Fruit fly (Drosophila melanogaster) whole organism, embryonic: ENCODE measurements around the gene ZnT86D.

Source experiments
- Ada2b ChIP-seq: fragments of 200-800 bp; sonication (Bioruptor generic); IDR thresholded peaks from 2 replicates; pipeline ENCODE4 v1.3.6; 2022; ENCODE audit warnings: missing biosample characterization, missing genetic modification characterization
- Antp ChIP-seq: fragments of 200-800 bp; sonication (Bioruptor generic); optimal IDR thresholded peaks from 3 replicates; lab custom pipeline; 2016; ENCODE audit warnings: missing biosample characterization, missing genetic modification characterization
- Atf-2 ChIP-seq: fragments of 200-800 bp; sonication (Bioruptor generic); optimal IDR thresholded peaks from 2 replicates; lab custom pipeline; 2016; ENCODE audit warnings: missing biosample characterization, missing genetic modification characterization
- Atf6 ChIP-seq: fragments of 200-800 bp; sonication (Bioruptor generic); IDR thresholded peaks from 2 replicates; pipeline ENCODE4 v1.3.6; 2022; ENCODE audit warnings: missing biosample characterization, missing genetic modification characterization
- Awh ChIP-seq: fragments of 200-800 bp; sonication (Bioruptor generic); IDR thresholded peaks from 2 replicates; pipeline ENCODE4, ENCODE4 v1.3.6; 2022; ENCODE audit warnings: missing biosample characterization, missing genetic modification characterization
- CG10462 ChIP-seq: fragments of 200-800 bp; sonication (Bioruptor generic); optimal IDR thresholded peaks from 2 replicates; lab custom pipeline; 2016; ENCODE audit warnings: missing biosample characterization, missing genetic modification characterization
- CG12104 ChIP-seq: fragments of 200-800 bp; sonication (Bioruptor generic); optimal IDR thresholded peaks from 3 replicates; lab custom pipeline; 2016; ENCODE audit warnings: missing biosample characterization, missing genetic modification characterization
- CG14441 ChIP-seq: fragments of 200-800 bp; sonication (Bioruptor generic); IDR thresholded peaks from 2 replicates; pipeline ENCODE4 v1.3.6; 2022; ENCODE audit warnings: missing biosample characterization, missing genetic modification characterization
- CG15269 ChIP-seq: fragments of 200-800 bp; sonication (Bioruptor generic); optimal IDR thresholded peaks from 2 replicates; lab custom pipeline; 2018; ENCODE audit warnings: missing biosample characterization, mild to moderate bottlenecking, missing genetic modification characterization, moderate library complexity
- CG18262 ChIP-seq: fragments of 200-800 bp; optimal IDR thresholded peaks from 3 replicates; lab custom pipeline; 2019; ENCODE audit warnings: missing biosample characterization, mild to moderate bottlenecking, missing genetic modification characterization, moderate library complexity
- CG2120 ChIP-seq: fragments of 200-800 bp; sonication (Bioruptor generic); optimal IDR thresholded peaks from 3 replicates; lab custom pipeline; 2016; ENCODE audit warnings: missing biosample characterization, missing genetic modification characterization
- CG2889 ChIP-seq: fragments of 200-800 bp; sonication (Bioruptor generic); IDR thresholded peaks from 3 replicates; pipeline ENCODE4 v1.3.6; 2022; ENCODE audit warnings: missing biosample characterization, missing genetic modification characterization
- CG3281 ChIP-seq: fragments of 200-800 bp; sonication (Bioruptor generic); optimal IDR thresholded peaks from 3 replicates; lab custom pipeline; 2017; ENCODE audit warnings: missing biosample characterization, mild to moderate bottlenecking, missing genetic modification characterization
- CG4360 ChIP-seq: fragments of 200-800 bp; sonication (Bioruptor generic); IDR thresholded peaks from 2 replicates; pipeline ENCODE4 v1.3.6; 2022; ENCODE audit warnings: missing biosample characterization, missing genetic modification characterization
- CG43689 ChIP-seq: fragments of 200-800 bp; sonication (Bioruptor generic); IDR thresholded peaks from 2 replicates; pipeline ENCODE4 v1.3.6; 2022; ENCODE audit warnings: missing biosample characterization, missing genetic modification characterization
- CG4730 ChIP-seq: fragments of 200-800 bp; sonication (Bioruptor generic); IDR thresholded peaks from 2 replicates; pipeline ENCODE4 v1.3.6; 2022; ENCODE audit warnings: missing biosample characterization, missing genetic modification characterization
- CG6175 ChIP-seq: fragments of 200-800 bp; sonication (Bioruptor generic); IDR thresholded peaks from 3 replicates; pipeline ENCODE4 v1.3.6; 2022; ENCODE audit warnings: missing biosample characterization, missing genetic modification characterization
- CG7357 ChIP-seq: fragments of 200-800 bp; sonication (Bioruptor generic); IDR thresholded peaks from 3 replicates; pipeline ENCODE4 v1.3.6; 2022; ENCODE audit warnings: missing biosample characterization, missing genetic modification characterization
- CG7745 ChIP-seq: fragments of 200-800 bp; sonication (Bioruptor generic); optimal IDR thresholded peaks from 2 replicates; lab custom pipeline; 2018; ENCODE audit warnings: missing biosample characterization, mild to moderate bottlenecking, missing genetic modification characterization, moderate library complexity
- CHES-1-like ChIP-seq: fragments of 200-800 bp; sonication (Bioruptor generic); optimal IDR thresholded peaks from 2 replicates; lab custom pipeline; 2016; ENCODE audit warnings: missing biosample characterization, missing genetic modification characterization
- CTCF ChIP-seq: fragments of 200-800 bp; sonication (Bioruptor generic); optimal IDR thresholded peaks from 2 replicates; lab custom pipeline; 2017; ENCODE audit warnings: missing biosample characterization, mild to moderate bottlenecking, missing genetic modification characterization, moderate library complexity
- Deaf1 ChIP-seq: fragments of 200-800 bp; optimal IDR thresholded peaks from 3 replicates; lab custom pipeline; 2019; ENCODE audit warnings: missing biosample characterization, mild to moderate bottlenecking, missing genetic modification characterization, moderate library complexity
- Dfd ChIP-seq, 2 experiments: fragments of >200 bp; optimal IDR thresholded peaks; 2 replicates each; lab custom pipeline; 2017; ENCODE audit warnings: missing biosample characterization in 2 of 2, missing genetic modification characterization in 2 of 2
- Hand ChIP-seq: fragments of 200-800 bp; sonication (Bioruptor generic); optimal IDR thresholded peaks from 2 replicates; lab custom pipeline; 2017; ENCODE audit warnings: mild to moderate bottlenecking, missing biosample characterization, missing genetic modification reagents, missing genetic modification characterization
- Hr3 ChIP-seq: fragments of 200-800 bp; sonication (Bioruptor generic); optimal IDR thresholded peaks from 3 replicates; lab custom pipeline; 2016; ENCODE audit warnings: missing biosample characterization, missing genetic modification characterization
- Hr51 ChIP-seq, 2 experiments: fragments of 200-800 bp; sonication (Bioruptor generic); optimal IDR thresholded peaks; 2 replicates in 1 of 2; 3 replicates in 1 of 2; lab custom pipeline; 2016 to 2018; ENCODE audit warnings: missing biosample characterization in 2 of 2, missing genetic modification characterization in 2 of 2, mild to moderate bottlenecking in 1 of 2, moderate library complexity in 1 of 2
- Mrtf ChIP-seq: fragments of 200-800 bp; sonication (Bioruptor generic); IDR thresholded peaks from 3 replicates; pipeline ENCODE4 v1.3.6; 2022; ENCODE audit warnings: missing biosample characterization, missing genetic modification characterization
- NC2α ChIP-seq: fragments of 200-800 bp; sonication (Bioruptor generic); optimal IDR thresholded peaks from 2 replicates; lab custom pipeline; 2016; ENCODE audit warnings: missing biosample characterization, missing genetic modification characterization
- NFAT ChIP-seq: fragments of 200-800 bp; sonication (Bioruptor generic); IDR thresholded peaks from 2 replicates; pipeline ENCODE4 v1.3.6; 2022; ENCODE audit warnings: missing biosample characterization, missing genetic modification characterization
- Six4 ChIP-seq: fragments of 200-800 bp; sonication (Bioruptor generic); optimal IDR thresholded peaks from 2 replicates; lab custom pipeline; 2016; ENCODE audit warnings: missing biosample characterization, missing genetic modification characterization
- Stat92E ChIP-seq, 3 experiments: fragments of >200 bp in 2 of 3; fragments of 200-800 bp in 1 of 3; sonication (Bioruptor generic) in 1 of 3; optimal IDR thresholded peaks; 2 replicates each; lab custom pipeline; 2017 to 2019; ENCODE audit warnings: missing biosample characterization in 3 of 3, missing genetic modification characterization in 3 of 3, mild to moderate bottlenecking in 1 of 3, moderate library complexity in 1 of 3
- Tbp ChIP-seq: fragments of >200 bp; optimal IDR thresholded peaks from 2 replicates; lab custom pipeline; 2018; ENCODE audit warnings: missing biosample characterization, missing genetic modification characterization
- amos ChIP-seq: fragments of 200-800 bp; sonication (Bioruptor generic); IDR thresholded peaks from 2 replicates; pipeline ENCODE4 v1.3.6; 2022; ENCODE audit warnings: missing biosample characterization, missing genetic modification characterization; ENCODE audit not compliant: partially characterized antibody
- ara ChIP-seq: fragments of 200-800 bp; sonication (Bioruptor generic); IDR thresholded peaks from 2 replicates; pipeline ENCODE4 v1.3.6; 2022; ENCODE audit warnings: missing biosample characterization, missing genetic modification characterization
- crol ChIP-seq: fragments of 200-800 bp; sonication (Bioruptor generic); IDR thresholded peaks from 2 replicates; pipeline ENCODE4 v1.3.6; 2022; ENCODE audit warnings: missing biosample characterization, missing genetic modification characterization
- crp ChIP-seq, 2 experiments: fragments of 200-800 bp; sonication (Bioruptor generic); optimal IDR thresholded peaks; 2 replicates in 1 of 2; 3 replicates in 1 of 2; lab custom pipeline; 2017; ENCODE audit warnings: missing biosample characterization in 2 of 2, missing genetic modification characterization in 2 of 2, mild to moderate bottlenecking in 1 of 2, moderate library complexity in 1 of 2
- dmrt99B ChIP-seq: fragments of 200-800 bp; sonication (Bioruptor generic); optimal IDR thresholded peaks from 2 replicates; lab custom pipeline; 2018; ENCODE audit warnings: missing biosample characterization, mild to moderate bottlenecking, missing genetic modification characterization, moderate library complexity
- dysf ChIP-seq: fragments of 200-800 bp; sonication (Bioruptor generic); IDR thresholded peaks from 3 replicates; pipeline ENCODE4 v1.3.6; 2022; ENCODE audit warnings: missing biosample characterization, missing genetic modification characterization
- ems ChIP-seq: fragments of 200-800 bp; sonication (Bioruptor generic); optimal IDR thresholded peaks from 3 replicates; lab custom pipeline; 2016; ENCODE audit warnings: missing biosample characterization, missing genetic modification characterization
- fd3F ChIP-seq: fragments of 200-800 bp; sonication (Bioruptor generic); optimal IDR thresholded peaks from 2 replicates; lab custom pipeline; 2018; ENCODE audit warnings: missing biosample characterization, mild to moderate bottlenecking, missing genetic modification characterization, moderate library complexity
- grn ChIP-seq: fragments of 200-800 bp; sonication (Bioruptor generic); optimal IDR thresholded peaks from 3 replicates; lab custom pipeline; 2017; ENCODE audit warnings: missing biosample characterization, missing genetic modification characterization
- gsb ChIP-seq: fragments of 200-800 bp; sonication (Bioruptor generic); IDR thresholded peaks from 2 replicates; pipeline ENCODE4 v1.3.6; 2022; ENCODE audit warnings: missing biosample characterization, missing genetic modification characterization
- kah ChIP-seq: fragments of 200-800 bp; sonication (Bioruptor generic); optimal IDR thresholded peaks from 2 replicates; lab custom pipeline; 2018; ENCODE audit warnings: missing biosample characterization, mild to moderate bottlenecking, missing genetic modification characterization
- lmd ChIP-seq: fragments of 200-800 bp; sonication (Bioruptor generic); IDR thresholded peaks from 2 replicates; pipeline ENCODE4 v1.3.6; 2022; ENCODE audit warnings: missing biosample characterization, missing genetic modification characterization
- mld ChIP-seq: fragments of 200-800 bp; sonication (Bioruptor generic); IDR thresholded peaks from 3 replicates; pipeline ENCODE4 v1.3.6; 2022; ENCODE audit warnings: missing biosample characterization, missing genetic modification characterization; ENCODE audit not compliant: partially characterized antibody
- oc ChIP-seq: fragments of 200-800 bp; sonication (Bioruptor generic); optimal IDR thresholded peaks from 2 replicates; lab custom pipeline; 2018; ENCODE audit warnings: missing biosample characterization, mild to moderate bottlenecking, missing genetic modification characterization, moderate library complexity
- otp ChIP-seq: fragments of 200-800 bp; sonication (Bioruptor generic); IDR thresholded peaks from 3 replicates; pipeline ENCODE4, ENCODE4 v1.3.6; 2022; ENCODE audit warnings: missing biosample characterization, missing genetic modification characterization
- pnt ChIP-seq: fragments of 200-800 bp; sonication (Bioruptor generic); optimal IDR thresholded peaks from 3 replicates; lab custom pipeline; 2016; ENCODE audit warnings: missing biosample characterization, missing genetic modification characterization
- salm ChIP-seq: fragments of 200-800 bp; sonication (Bioruptor generic); optimal IDR thresholded peaks from 2 replicates; lab custom pipeline; 2018; ENCODE audit warnings: missing biosample characterization, mild to moderate bottlenecking, missing genetic modification characterization
- slou ChIP-seq: fragments of 200-800 bp; sonication (Bioruptor generic); optimal IDR thresholded peaks from 3 replicates; lab custom pipeline; 2016; ENCODE audit warnings: missing biosample characterization, missing genetic modification characterization
- ssp ChIP-seq: fragments of 200-800 bp; sonication (Bioruptor generic); IDR thresholded peaks from 2 replicates; pipeline ENCODE4 v1.3.6; 2022; ENCODE audit warnings: missing biosample characterization, missing genetic modification characterization
- yki ChIP-seq: fragments of >200 bp; optimal IDR thresholded peaks from 3 replicates; lab custom pipeline; 2018

ZnT86D gene

DNA sequence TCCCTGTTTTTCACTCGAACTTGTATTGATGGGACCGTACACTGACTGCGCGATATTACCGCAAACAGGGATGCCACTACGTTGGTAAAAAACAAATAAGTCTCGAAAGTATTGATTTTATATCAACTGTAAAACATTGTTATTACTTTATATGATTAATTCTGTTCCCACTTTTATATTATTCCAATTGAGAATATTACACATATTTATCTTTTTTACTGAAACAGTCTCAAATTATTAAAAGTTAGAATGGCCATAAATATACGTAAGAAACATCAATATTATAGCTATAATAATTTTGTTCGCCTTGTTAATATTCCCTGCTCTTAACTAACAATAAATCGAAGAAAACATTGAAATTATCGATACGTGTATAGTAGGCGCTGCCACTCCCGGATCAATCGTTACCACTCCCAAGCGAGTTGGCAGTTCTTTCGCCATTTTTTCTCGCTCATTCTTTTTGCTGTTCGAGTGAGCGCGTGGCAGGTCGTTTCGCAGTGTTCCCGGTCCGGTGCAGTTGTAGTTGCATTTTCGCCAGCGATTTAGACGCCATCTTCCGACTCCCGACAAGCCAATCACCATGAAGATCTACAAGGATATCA is 4.4 kb downstream of the ZnT86D start, which contains the start of the genes SdhC and Tctp (continued):
- TF ChIP-seq CG4360, result no peak
- TF ChIP-seq ems, result no peak
- TF ChIP-seq Hr51 (GFP tag; optimal IDR thresholded peaks at IDR 0.05; lab: Kevin White, UChicago), result peak; percentile 17 to 60
- TF ChIP-seq mld (GFP tag; lab: Robert Waterston, UW), result no peak
- peak; percentile 51 for TF ChIP-seq CG15269 (tag; lab: Kevin White, UChicago)
- no peak for TF ChIP-seq yki (lab: Kevin White, UChicago)
- TF ChIP-seq crol (GFP tag; lab: Robert Waterston, UW), result no peak
- TF ChIP-seq amos (GFP tag; lab: Robert Waterston, UW), result peak; percentile 49; the same call in 1 of the 2 replicates
- no peak for TF ChIP-seq CG14441 (GFP tag; lab: Robert Waterston, UW)
- no peak for TF ChIP-seq Mrtf
- no peak for TF ChIP-seq grn
- no peak for TF ChIP-seq CG2889
- 0 out of 2 replicates have a peak, but pooled peaks have one; percentile 26 for TF ChIP-seq Awh
- no peak for TF ChIP-seq Hand
- no peak for TF ChIP-seq fd3F (GFP tag; lab: Kevin White, UChicago)
- no peak for TF ChIP-seq lmd (GFP tag; lab: Robert Waterston, UW)
- TF ChIP-seq CG6175 (GFP tag; lab: Robert Waterston, UW), result no peak
- no peak for TF ChIP-seq NC2α
- no peak for TF ChIP-seq Stat92E (GFP tag; optimal IDR thresholded peaks at IDR 0.05; lab: Kevin White, UChicago)
- peak; percentile 9 for TF ChIP-seq dmrt99B (tag; lab: Kevin White, UChicago)
- peak; percentile 33; the same call in 1 of the 2 replicates for TF ChIP-seq NFAT (GFP tag; lab: Robert Waterston, UW)
- TF ChIP-seq Antp, result peak; percentile 22
- no peak for TF ChIP-seq Tbp
- peak; percentile 62 for TF ChIP-seq CG18262 (tag; lab: Kevin White, UChicago)
- TF ChIP-seq CTCF (GFP tag; lab: Kevin White, UChicago), result no peak
- TF ChIP-seq Atf-2 (GFP tag; lab: Kevin White, UChicago), result peak; percentile 6
- no peak for TF ChIP-seq ssp
- TF ChIP-seq CG7357 (GFP tag; lab: Robert Waterston, UW), result no peak
- TF ChIP-seq pnt (GFP tag; lab: Kevin White, UChicago), result no peak
- peak; percentile 10 for TF ChIP-seq CHES-1-like (GFP tag; lab: Kevin White, UChicago)
- no peak for TF ChIP-seq Ada2b (GFP tag; lab: Robert Waterston, UW)
- TF ChIP-seq salm (tag; lab: Kevin White, UChicago), result no peak
- TF ChIP-seq slou, result peak; percentile 3
- peak; percentile 40 for TF ChIP-seq CG12104 (GFP tag; lab: Kevin White, UChicago)
- TF ChIP-seq Six4 (GFP tag; lab: Kevin White, UChicago), result peak; percentile 38
- no peak for TF ChIP-seq ara (GFP tag; lab: Robert Waterston, UW)
- no peak for TF ChIP-seq gsb
- TF ChIP-seq kah (GFP tag; lab: Kevin White, UChicago), result peak; percentile 13
- TF ChIP-seq dysf, result no peak
- no peak for TF ChIP-seq oc (tag; lab: Kevin White, UChicago)
- no peak for TF ChIP-seq CG43689 (GFP tag; lab: Robert Waterston, UW)
- TF ChIP-seq CG2120 (GFP tag; lab: Kevin White, UChicago), result peak; percentile 73
- TF ChIP-seq CG7745 (tag; lab: Kevin White, UChicago), result no peak
- no peak for TF ChIP-seq Deaf1
- TF ChIP-seq CG10462 (GFP tag; lab: Kevin White, UChicago), result peak; percentile 39
- no peak for TF ChIP-seq otp (GFP tag; lab: Robert Waterston, UW)
- no peak for TF ChIP-seq Atf6 (GFP tag; lab: Robert Waterston, UW)
- peak in 1 of 2 experiments; percentile 23 for TF ChIP-seq crp (GFP tag; optimal IDR thresholded peaks at IDR 0.05; lab: Kevin White, UChicago)
- peak; percentile 41 for TF ChIP-seq Hr3
- TF ChIP-seq Dfd (GFP tag; optimal IDR thresholded peaks at IDR 0.05; lab: Kevin White, UChicago), result no peak
- no peak for TF ChIP-seq CG4730 (GFP tag; lab: Robert Waterston, UW)
- TF ChIP-seq CG3281 (GFP tag; lab: Kevin White, UChicago), result peak; percentile 5
